2 worm cellular contexts compared by ENCODE assay signal in the genomic region with DNA sequence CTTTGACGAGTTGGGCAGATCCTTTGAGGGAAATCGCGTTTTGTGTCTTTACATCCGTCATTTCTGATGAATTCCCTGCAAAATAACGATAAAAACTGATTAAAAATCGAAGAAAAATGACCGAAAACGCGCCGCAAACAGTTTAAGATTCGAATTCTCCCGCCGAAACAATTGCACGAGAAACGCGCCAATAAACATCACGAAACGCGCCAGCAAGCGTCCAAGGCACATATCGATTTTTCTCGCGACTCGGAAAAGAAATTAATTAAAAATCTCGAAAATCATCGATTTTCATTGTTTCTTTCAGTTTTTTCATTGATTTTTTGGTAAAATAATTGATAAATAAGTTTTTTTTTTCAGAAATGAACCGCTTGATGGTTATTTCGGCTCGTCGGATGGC.
A peak's percentile ranks its signal among the peaks of the same experiment; 100 is the strongest.
TF ChIP-seq lines count a peak whose summit lies in the region.

A gene (minus strand): TSS at position 176 of the 400 bp plus-strand sequence.
A gene (plus strand): TSS at position 361 of the 400 bp plus-strand sequence.

TF ChIP-seq in whole organism, L1 larva, 84 proteins besides CTCF, POLR2A, EP300 and RAD21 (continued from another document):
- TF ChIP-seq C16A3.4 (tag; optimal IDR thresholded peaks at IDR 0.05; lab: Kevin White, UChicago), result peak; percentile 68
- TF ChIP-seq nhr-11 (tag; optimal IDR thresholded peaks at IDR 0.05; lab: Kevin White, UChicago), result peak; percentile 51
- TF ChIP-seq tlp-1 (tag; optimal IDR thresholded peaks at IDR 0.05; lab: Kevin White, UChicago), result no peak
- peak; percentile 87 to 94 for TF ChIP-seq efl-1 (optimal IDR thresholded peaks at IDR 0.05; lab: Kevin White, UChicago)
- TF ChIP-seq efl-1 (GFP tag; optimal IDR thresholded peaks at IDR 0.05 in 1 of 2; lab: Kevin White, UChicago), result peak; percentile 94 to 99
- TF ChIP-seq nhr-19 (GFP tag; conservative IDR thresholded peaks at IDR 0.05; lab: Robert Waterston, UW), result peak; percentile 77
- peak; percentile 81 for TF ChIP-seq isw-1 (GFP tag; IDR thresholded peaks at IDR 0.05; lab: Robert Waterston, UW)
- peak; percentile 54 for TF ChIP-seq ztf-4 (tag; optimal IDR thresholded peaks at IDR 0.05; lab: Kevin White, UChicago)
- peak in 1 of 2 experiments; percentile 69 for TF ChIP-seq mdl-1 (tag; optimal IDR thresholded peaks at IDR 0.05; lab: Kevin White, UChicago)
- TF ChIP-seq Y116A8C.19 (tag; optimal IDR thresholded peaks at IDR 0.05; lab: Kevin White, UChicago; ENCODE audit: borderline replicate concordance), result no peak
- TF ChIP-seq zip-4 (GFP tag; optimal IDR thresholded peaks at IDR 0.05; lab: Kevin White, UChicago), result peak; percentile 53
- TF ChIP-seq ces-1 (GFP tag; optimal IDR thresholded peaks at IDR 0.05; lab: Kevin White, UChicago), result no peak
- peak; percentile 82 for TF ChIP-seq swsn-7 (tag; optimal IDR thresholded peaks at IDR 0.05; lab: Kevin White, UChicago)
- TF ChIP-seq skn-1 (tag; optimal IDR thresholded peaks at IDR 0.05; lab: Kevin White, UChicago), result peak; percentile 66
- TF ChIP-seq unc-130 (tag; optimal IDR thresholded peaks at IDR 0.05; lab: Kevin White, UChicago), result peak; percentile 76
- TF ChIP-seq mab-9 (GFP tag; IDR thresholded peaks at IDR 0.05; lab: Robert Waterston, UW), result peak; percentile 58
- TF ChIP-seq jun-1 (tag; optimal IDR thresholded peaks at IDR 0.05; lab: Kevin White, UChicago), result peak; percentile 65
- TF ChIP-seq xbp-1 (tag; optimal IDR thresholded peaks at IDR 0.05; lab: Kevin White, UChicago), result peak; percentile 79
- no peak for TF ChIP-seq unc-30 (tag; optimal IDR thresholded peaks at IDR 0.05; lab: Kevin White, UChicago)
- peak; percentile 91 for TF ChIP-seq nhr-47 (tag; optimal IDR thresholded peaks at IDR 0.05; lab: Kevin White, UChicago)
- peak; percentile 53 for TF ChIP-seq ceh-8 (GFP tag; optimal IDR thresholded peaks at IDR 0.05; lab: Kevin White, UChicago)
- peak; percentile 85 for TF ChIP-seq snu-23 (GFP tag; optimal IDR thresholded peaks at IDR 0.05; lab: Kevin White, UChicago)
- no peak for TF ChIP-seq nhr-12 (tag; optimal IDR thresholded peaks at IDR 0.05; lab: Kevin White, UChicago)
- peak; percentile 26 for TF ChIP-seq nhr-237 (tag; optimal IDR thresholded peaks at IDR 0.05; lab: Kevin White, UChicago)
- peak; percentile 23; the same call in 1 of the 2 replicates for TF ChIP-seq ceh-88 (GFP tag; IDR thresholded peaks at IDR 0.05; lab: Robert Waterston, UW)
- peak; percentile 48 for TF ChIP-seq blmp-1 (tag; optimal IDR thresholded peaks at IDR 0.05; lab: Kevin White, UChicago)
- peak; percentile 77 for TF ChIP-seq lin-39 (tag; optimal IDR thresholded peaks at IDR 0.05; lab: Kevin White, UChicago)
- TF ChIP-seq egl-27 (tag; optimal IDR thresholded peaks at IDR 0.05; lab: Kevin White, UChicago), result no peak
- peak in 1 of 2 experiments; percentile 67 for TF ChIP-seq ztf-11 (tag; optimal IDR thresholded peaks at IDR 0.05; lab: Kevin White, UChicago)
- TF ChIP-seq tbx-2 (tag; optimal IDR thresholded peaks at IDR 0.05; lab: Kevin White, UChicago), result peak; percentile 89
- peak; percentile 13 for TF ChIP-seq sup-37 (GFP tag; optimal IDR thresholded peaks at IDR 0.05; lab: Kevin White, UChicago)
- TF ChIP-seq pag-3 (tag; optimal IDR thresholded peaks at IDR 0.05; lab: Kevin White, UChicago; ENCODE audit: borderline replicate concordance, insufficient read depth), result no peak
- TF ChIP-seq lin-13 (GFP tag; optimal IDR thresholded peaks at IDR 0.05; lab: Kevin White, UChicago), result peak; percentile 80

TF ChIP-seq in whole organism, young adult, 124 proteins besides CTCF, POLR2A, EP300 and RAD21 (continued from another document):
- no peak for TF ChIP-seq aptf-2 (GFP tag; conservative IDR thresholded peaks at IDR 0.05; lab: Robert Waterston, UW)
- TF ChIP-seq mel-28 (tag; optimal IDR thresholded peaks at IDR 0.05; lab: Kevin White, UChicago; ENCODE audit: borderline replicate concordance), result no peak
- no peak for TF ChIP-seq cebp-1 (GFP tag; IDR thresholded peaks at IDR 0.05; lab: Robert Waterston, UW)
- TF ChIP-seq cebp-1 (tag; optimal IDR thresholded peaks at IDR 0.05; lab: Kevin White, UChicago), result peak; percentile 64
- TF ChIP-seq tbx-9 (tag; optimal IDR thresholded peaks at IDR 0.05; lab: Kevin White, UChicago; ENCODE audit: borderline replicate concordance), result no peak
- peak; percentile 58 for TF ChIP-seq lsl-1 (GFP tag; optimal IDR thresholded peaks at IDR 0.05; lab: Kevin White, UChicago)
- TF ChIP-seq nhr-120 (GFP tag; IDR thresholded peaks at IDR 0.05; lab: Robert Waterston, UW), result no peak
- TF ChIP-seq zim-3 (tag; optimal IDR thresholded peaks at IDR 0.05; lab: Kevin White, UChicago), result no peak
- no peak for TF ChIP-seq aptf-3 (GFP tag; IDR thresholded peaks at IDR 0.05; lab: Robert Waterston, UW)
- peak; percentile 88 for TF ChIP-seq madf-6 (GFP tag; IDR thresholded peaks at IDR 0.05; lab: Robert Waterston, UW)
- TF ChIP-seq bed-2 (GFP tag; IDR thresholded peaks at IDR 0.05; lab: Robert Waterston, UW), result no peak
- TF ChIP-seq lir-1 (GFP tag; conservative IDR thresholded peaks at IDR 0.05; lab: Robert Waterston, UW), result no peak
- TF ChIP-seq F52B5.7 (tag; optimal IDR thresholded peaks at IDR 0.05; lab: Kevin White, UChicago), result no peak
- no peak for TF ChIP-seq ztf-25 (GFP tag; IDR thresholded peaks at IDR 0.05; lab: Robert Waterston, UW)
- TF ChIP-seq hrde-1 (tag; optimal IDR thresholded peaks at IDR 0.05; lab: Kevin White, UChicago; ENCODE audit: borderline replicate concordance), result no peak
- no peak for TF ChIP-seq F22D6.2 (tag; optimal IDR thresholded peaks at IDR 0.05; lab: Kevin White, UChicago)
- no peak for TF ChIP-seq ztf-3 (GFP tag; optimal IDR thresholded peaks at IDR 0.05; lab: Kevin White, UChicago)
- peak; percentile 70 for TF ChIP-seq F33H1.4 (GFP tag; IDR thresholded peaks at IDR 0.05; lab: Robert Waterston, UW)
- peak; percentile 22 for TF ChIP-seq B0261.1 (tag; optimal IDR thresholded peaks at IDR 0.05; lab: Kevin White, UChicago)
- no peak for TF ChIP-seq Y95B8A.8 (GFP tag; IDR thresholded peaks at IDR 0.05; lab: Robert Waterston, UW)
- TF ChIP-seq let-526 (GFP tag; IDR thresholded peaks at IDR 0.05; lab: Robert Waterston, UW), result no peak
- no peak for TF ChIP-seq nhr-80 (tag; optimal IDR thresholded peaks at IDR 0.05; lab: Kevin White, UChicago)
